Worm (Caenorhabditis elegans): ENCODE results near the gene ceh-88.

DNA sequence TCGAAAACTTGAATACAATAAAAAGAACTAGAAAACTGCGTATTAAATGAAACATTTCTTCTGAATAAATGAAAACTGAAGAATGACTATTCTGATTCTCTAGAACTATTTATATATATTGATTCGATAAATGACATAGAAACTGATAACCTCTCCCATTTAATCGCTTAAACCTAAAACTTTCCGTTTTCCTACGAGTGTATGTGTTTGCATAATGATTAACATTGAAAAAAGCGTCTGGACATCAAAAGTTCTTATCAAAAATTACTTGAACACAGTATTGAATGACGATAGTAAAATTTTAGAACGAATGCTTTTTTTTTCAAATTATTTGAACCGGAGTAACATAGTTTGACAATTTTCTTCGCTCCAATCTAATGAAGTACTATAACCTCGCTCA lies 13.2 kb downstream of the ceh-88 start, which contains the start of gene C49C3.9:
- TF ChIP-seq dao-5 (tag; optimal IDR thresholded peaks at IDR 0.05) (no peak), W03F9.2 (tag; optimal IDR thresholded peaks at IDR 0.05) (no peak)

Data from whole organism, L4/young adult.